Fruit fly (Drosophila melanogaster) whole organism, adult: ENCODE data around the gene lectin-21Ca.

Source experiments
- CG11617 ChIP-seq: fragments of 200-800 bp; sonication (Bioruptor generic); optimal IDR thresholded peaks from 2 replicates; lab custom pipeline; 2017; ENCODE audit warnings: mild to moderate bottlenecking, missing biosample characterization, missing genetic modification reagents, missing genetic modification characterization
- CG12768 ChIP-seq: fragments of 200-800 bp; sonication (Bioruptor generic); optimal IDR thresholded peaks from 2 replicates; lab custom pipeline; 2017; ENCODE audit warnings: missing biosample characterization, missing genetic modification characterization, mild to moderate bottlenecking, moderate library complexity, missing genetic modification reagents
- CG14711 ChIP-seq: fragments of 200-800 bp; sonication (Bioruptor generic); optimal IDR thresholded peaks from 2 replicates; lab custom pipeline; 2018; ENCODE audit warnings: missing biosample characterization, mild to moderate bottlenecking, missing genetic modification characterization, moderate library complexity
- CG1620 ChIP-seq: fragments of 200-800 bp; sonication (Bioruptor generic); optimal IDR thresholded peaks from 2 replicates; lab custom pipeline; 2016; ENCODE audit warnings: missing biosample characterization, missing genetic modification characterization
- CG5204 ChIP-seq: fragments of 200-800 bp; sonication (Bioruptor generic); optimal IDR thresholded peaks from 2 replicates; lab custom pipeline; 2016; ENCODE audit warnings: missing biosample characterization, missing genetic modification characterization
- Clk ChIP-seq: fragments of 200-800 bp; sonication (Bioruptor generic); optimal IDR thresholded peaks from 2 replicates; lab custom pipeline; 2017; ENCODE audit warnings: missing biosample characterization, missing genetic modification characterization
- Hr96 ChIP-seq: fragments of 200-800 bp; sonication (Bioruptor generic); optimal IDR thresholded peaks from 2 replicates; lab custom pipeline; 2016; ENCODE audit warnings: missing biosample characterization, missing genetic modification characterization
- bab1 ChIP-seq: fragments of 200-800 bp; sonication (Bioruptor generic); optimal IDR thresholded peaks from 3 replicates; lab custom pipeline; 2019; ENCODE audit warnings: missing biosample characterization, mild to moderate bottlenecking, missing genetic modification characterization, moderate library complexity
- kay ChIP-seq: fragments of 200-800 bp; sonication (Bioruptor generic); peaks from one replicate; lab custom pipeline; 2016; ENCODE audit warnings: missing biosample characterization, missing genetic modification characterization, borderline replicate concordance
- ovo ChIP-seq: fragments of 200-800 bp; sonication (Bioruptor generic); optimal IDR thresholded peaks from 2 replicates; lab custom pipeline; 2016; ENCODE audit warnings: missing biosample characterization, missing genetic modification characterization
- tj ChIP-seq: fragments of 200-800 bp; sonication (Bioruptor generic); optimal IDR thresholded peaks from 3 replicates; lab custom pipeline; 2017; ENCODE audit warnings: missing biosample characterization, mild to moderate bottlenecking, missing genetic modification characterization, moderate library complexity

dm6 chr2L:623210-623873, 1.1 kb upstream of the lectin-21Ca start:
- TF ChIP-seq CG1620 (GFP tag; lab: Kevin White, UChicago), result no peak
- TF ChIP-seq CG5204 (GFP tag; lab: Kevin White, UChicago), result no peak
- TF ChIP-seq Clk, result no peak
- TF ChIP-seq CG11617 (GFP tag; lab: Kevin White, UChicago), result no peak
- no peak for TF ChIP-seq bab1 (GFP tag; lab: Kevin White, UChicago)
- TF ChIP-seq CG14711, result no peak
- TF ChIP-seq kay (GFP tag; lab: Kevin White, UChicago), result no peak
- TF ChIP-seq ovo, result no peak
- no peak for TF ChIP-seq tj
- TF ChIP-seq CG12768 (GFP tag; lab: Kevin White, UChicago), result no peak
- TF ChIP-seq Hr96, result no peak
